Worm (Caenorhabditis elegans): ENCODE data around the gene Y12A6A.1.
A peak's percentile ranks its signal among the peaks of the same experiment; 100 is the strongest.

Gene Y12A6A.1

DNA sequence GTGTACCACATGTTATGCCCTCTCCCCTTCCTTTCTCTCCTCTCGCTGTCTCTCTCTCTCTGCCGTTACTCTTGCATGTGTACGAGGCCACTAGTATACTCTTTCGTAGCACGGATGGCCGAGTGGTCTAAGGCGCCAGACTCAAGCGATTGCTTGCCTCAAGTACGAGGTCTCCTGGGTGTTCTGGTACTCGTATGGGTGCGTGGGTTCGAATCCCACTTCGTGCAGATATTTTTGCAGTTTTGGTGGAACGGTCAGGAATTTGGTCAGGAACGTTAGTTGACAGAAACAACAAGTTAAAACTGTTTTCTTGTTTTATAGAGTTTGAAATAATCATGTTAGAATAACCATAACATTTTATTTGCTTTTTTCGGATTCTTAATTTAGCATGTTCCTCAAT is 43.9 kb upstream of the Y12A6A.1 start (continued):
- TF ChIP-seq lir-3 (tag; optimal IDR thresholded peaks at IDR 0.05; ENCODE audit: poor library complexity) (peak; percentile 60), aly-2 (tag; optimal IDR thresholded peaks at IDR 0.05) (peak; percentile 64), mep-1 (tag; optimal IDR thresholded peaks at IDR 0.05) (peak; percentile 90), nhr-90 (tag; optimal IDR thresholded peaks at IDR 0.05; ENCODE audit: poor library complexity) (peak; percentile 90), ama-1 (optimal IDR thresholded peaks at IDR 0.05) (peak; percentile 47), F16B12.6 (tag; optimal IDR thresholded peaks at IDR 0.05) (peak; percentile 35), efl-1 (optimal IDR thresholded peaks at IDR 0.05) (peak; percentile 51 to 52), efl-1 (GFP tag; optimal IDR thresholded peaks at IDR 0.05 in 1 of 2) (peak; percentile 36 to 93), nhr-47 (tag; optimal IDR thresholded peaks at IDR 0.05) (peak; percentile 92), C04F5.9 (tag; optimal IDR thresholded peaks at IDR 0.05) (no peak), C16A3.4 (tag; optimal IDR thresholded peaks at IDR 0.05) (peak; percentile 90), mdl-1 (tag; optimal IDR thresholded peaks at IDR 0.05) (peak in 1 of 2 experiments; percentile 89), elt-2 (tag; optimal IDR thresholded peaks at IDR 0.05) (peak; percentile 57), grh-1 (GFP tag; IDR thresholded peaks at IDR 0.05) (peak; percentile 55), tbx-2 (tag; optimal IDR thresholded peaks at IDR 0.05) (peak; percentile 85), isw-1 (GFP tag; IDR thresholded peaks at IDR 0.05) (peak; percentile 55), tlp-1 (tag; optimal IDR thresholded peaks at IDR 0.05) (no peak), fkh-4 (tag; optimal IDR thresholded peaks at IDR 0.05; ENCODE audit: borderline replicate concordance) (no peak), lsy-2 (tag; optimal IDR thresholded peaks at IDR 0.05) (peak; percentile 61 to 79), nhr-28 (tag; optimal IDR thresholded peaks at IDR 0.05) (no peak), snu-23 (GFP tag; optimal IDR thresholded peaks at IDR 0.05) (peak; percentile 93), sox-4 (tag; optimal IDR thresholded peaks at IDR 0.05) (peak; percentile 72), dsc-1 (tag; optimal IDR thresholded peaks at IDR 0.05) (peak; percentile 91), skn-1 (tag; optimal IDR thresholded peaks at IDR 0.05) (peak; percentile 75), ets-5 (GFP tag; IDR thresholded peaks at IDR 0.05) (no peak), unc-62 (GFP tag; optimal IDR thresholded peaks at IDR 0.05) (no peak), vab-15 (tag; optimal IDR thresholded peaks at IDR 0.05) (peak; percentile 87), hpl-2 (GFP tag; optimal IDR thresholded peaks at IDR 0.05) (peak; percentile 27), zip-4 (GFP tag; optimal IDR thresholded peaks at IDR 0.05) (peak; percentile 58), nhr-77 (tag; optimal IDR thresholded peaks at IDR 0.05) (peak; percentile 79), rnt-1 (tag; optimal IDR thresholded peaks at IDR 0.05) (peak; percentile 90), unc-98 (GFP tag; IDR thresholded peaks at IDR 0.05) (no peak), aha-1 (tag; optimal IDR thresholded peaks at IDR 0.05) (no peak), pax-3 (tag; optimal IDR thresholded peaks at IDR 0.05) (peak; percentile 72), nhr-85 (tag) (peak; percentile 84), unc-30 (tag; optimal IDR thresholded peaks at IDR 0.05) (no peak), nhr-76 (tag; optimal IDR thresholded peaks at IDR 0.05) (no peak), ceh-8 (GFP tag; optimal IDR thresholded peaks at IDR 0.05) (peak; percentile 35), irx-1 (tag; optimal IDR thresholded peaks at IDR 0.05) (peak; percentile 75), zag-1 (tag; optimal IDR thresholded peaks at IDR 0.05) (no peak), ceh-63 (GFP tag; optimal IDR thresholded peaks at IDR 0.05) (no peak), blmp-1 (tag; optimal IDR thresholded peaks at IDR 0.05) (peak; percentile 50), ceh-82 (tag; optimal IDR thresholded peaks at IDR 0.05) (peak; percentile 84 to 88 (median 85)), nhr-237 (tag; optimal IDR thresholded peaks at IDR 0.05) (no peak), sptf-1 (tag; optimal IDR thresholded peaks at IDR 0.05) (no peak), nhr-20 (tag; optimal IDR thresholded peaks at IDR 0.05) (peak; percentile 91), nhr-19 (GFP tag; conservative IDR thresholded peaks at IDR 0.05) (peak; percentile 84), snpc-4 (tag; optimal IDR thresholded peaks at IDR 0.05) (peak; percentile 66), lin-35 (GFP tag; optimal IDR thresholded peaks at IDR 0.05) (peak; percentile 40 to 83), ceh-90 (tag; optimal IDR thresholded peaks at IDR 0.05) (no peak), hlh-4 (tag; optimal IDR thresholded peaks at IDR 0.05) (peak; percentile 38), lin-15B (tag; optimal IDR thresholded peaks at IDR 0.05) (no peak), egl-27 (tag; optimal IDR thresholded peaks at IDR 0.05) (no peak), lin-13 (GFP tag; optimal IDR thresholded peaks at IDR 0.05) (peak; percentile 34), swsn-7 (tag; optimal IDR thresholded peaks at IDR 0.05) (peak; percentile 88)
